Worm (Caenorhabditis elegans): Measurements from ENCODE around the gene T16G12.6.

DNA sequence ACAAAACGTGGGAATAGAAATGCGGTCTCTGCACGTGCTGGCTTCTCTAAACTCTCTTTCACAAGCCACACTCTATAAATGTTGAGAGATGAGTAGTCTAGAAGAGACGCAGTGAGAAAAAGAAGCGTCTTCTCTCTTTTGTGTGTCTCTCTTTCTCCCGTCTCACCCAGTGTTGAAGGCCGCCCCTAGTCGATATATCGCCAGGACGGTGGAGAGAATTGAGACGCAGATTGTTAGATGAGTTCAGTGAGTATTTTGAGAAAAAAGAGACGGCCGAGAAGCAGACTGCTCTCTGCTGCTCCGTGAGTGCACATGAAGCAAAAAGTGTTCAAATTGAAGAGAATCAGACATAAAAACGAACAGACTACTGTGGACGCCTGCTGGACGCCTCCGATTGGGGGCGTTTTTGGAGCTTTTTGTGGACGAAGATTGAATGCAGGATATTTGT is 27.2 kb downstream of the T16G12.6 start:
- peak; percentile 39 for TF ChIP-seq him-1 (tag; optimal IDR thresholded peaks at IDR 0.05)
- TF ChIP-seq dao-5 (tag; optimal IDR thresholded peaks at IDR 0.05) = no peak
- TF ChIP-seq W03F9.2 (tag; optimal IDR thresholded peaks at IDR 0.05) = peak; percentile 66

All from whole organism, L4/young adult.